Fruit fly (Drosophila melanogaster): ENCODE measurements around the gene CG14323.

Gene CG14323

DNA sequence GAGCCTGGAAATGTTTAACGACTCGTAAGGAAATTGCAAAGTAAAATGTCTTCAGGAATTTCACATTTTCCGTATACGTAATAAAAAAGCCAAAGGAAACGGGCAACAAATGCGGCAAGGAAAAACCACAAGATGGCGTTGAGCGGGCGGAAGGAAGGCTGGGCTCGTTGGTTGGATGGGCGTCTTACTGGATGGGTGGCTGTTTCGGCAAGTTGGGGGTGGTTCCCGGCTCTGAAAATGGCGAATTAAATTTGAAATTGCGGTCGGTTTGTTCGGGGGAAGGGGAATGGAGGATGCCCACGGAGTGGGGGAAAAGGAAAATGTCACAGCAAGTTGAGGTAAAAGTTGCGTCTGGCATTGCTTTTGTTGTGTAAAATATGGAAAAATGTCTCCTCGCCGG is 22.2 kb downstream of the CG14323 start:
- TF ChIP-seq Lpt (GFP tag; optimal IDR thresholded peaks at IDR 0.05) (no peak), Eip93F (GFP tag; optimal IDR thresholded peaks at IDR 0.05) (no peak), dsx (GFP tag; optimal IDR thresholded peaks at IDR 0.05; ENCODE audit: poor library complexity, severe bottlenecking) (no peak), achi (GFP tag; optimal IDR thresholded peaks at IDR 0.05) (no peak), lz (GFP tag; optimal IDR thresholded peaks at IDR 0.05) (no peak), CG7368 (GFP tag; optimal IDR thresholded peaks at IDR 0.05) (no peak), Hr39 (GFP tag; optimal IDR thresholded peaks at IDR 0.05) (no peak), CG6808 (GFP tag; optimal IDR thresholded peaks at IDR 0.05) (no peak)

- TF ChIP-seq Gug (GFP tag; IDR thresholded peaks at IDR 0.05) (no peak), CG6276 (GFP tag; optimal IDR thresholded peaks at IDR 0.05) (no peak), CG11294 (GFP tag; IDR thresholded peaks at IDR 0.05) (no peak), Eip75B (GFP tag; optimal IDR thresholded peaks at IDR 0.05) (no peak), pdm3 (GFP tag; optimal IDR thresholded peaks at IDR 0.05) (no peak), Hr38 (GFP tag; optimal IDR thresholded peaks at IDR 0.05) (no peak), CG34406 (GFP tag; optimal IDR thresholded peaks at IDR 0.05) (no peak), CG11762 (GFP tag; optimal IDR thresholded peaks at IDR 0.05; ENCODE audit: insufficient read depth) (no peak), ss (GFP tag; optimal IDR thresholded peaks at IDR 0.05) (no peak), eg (GFP tag; IDR thresholded peaks at IDR 0.05) (no peak), CG32006 (GFP tag; optimal IDR thresholded peaks at IDR 0.05) (no peak), Hr39 (GFP tag; optimal IDR thresholded peaks at IDR 0.05) (no peak)
These were observed 25.7 kb downstream of the CG14323 start, which contains the start of gene CG7606 for dm6 chr3R:17596236-17596635. CG7606 (plus strand) TSS chr3R:17596536.

dm6 chr3R:17595084-17595483 is 26.8 kb downstream of the CG14323 start, which contains the start of gene Sgs5:
Sgs5 (plus strand) TSS chr3R:17595362.
- TF ChIP-seq vri (GFP tag; optimal IDR thresholded peaks at IDR 0.05) (peak; percentile 21), lz (GFP tag; optimal IDR thresholded peaks at IDR 0.05) (no peak), svp (GFP tag) (no peak)

dm6 chr3R:17594086-17594485 is 27.8 kb downstream of the CG14323 start, which contains the start of gene Sgs5bis:
Sgs5bis (plus strand) TSS chr3R:17594386.
- TF ChIP-seq spab (GFP tag; optimal IDR thresholded peaks at IDR 0.05): no peak

DNA sequence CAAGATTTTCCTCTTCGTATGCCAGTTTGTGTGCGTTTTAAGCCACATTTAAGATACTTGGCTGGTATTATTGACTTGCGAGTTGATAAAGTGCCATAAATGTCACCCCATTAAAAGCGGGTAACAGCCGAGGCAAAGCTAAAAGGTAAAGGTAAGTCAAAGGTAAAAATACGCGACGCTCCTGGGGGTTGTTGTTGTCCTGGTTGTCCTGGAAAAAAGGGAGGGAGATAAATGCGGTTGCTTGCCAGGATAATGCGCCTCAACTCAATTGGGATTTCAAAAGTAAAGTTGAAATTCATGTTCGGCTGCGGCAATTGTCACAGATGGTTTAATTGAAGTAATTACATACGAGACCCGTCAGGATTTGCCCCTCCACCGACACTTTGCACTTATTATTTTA is 28.4 kb downstream of the CG14323 start:
- TF ChIP-seq CG9139 (GFP tag; optimal IDR thresholded peaks at IDR 0.05) (no peak), Hr38 (GFP tag; optimal IDR thresholded peaks at IDR 0.05) (no peak), cyc (GFP tag; optimal IDR thresholded peaks at IDR 0.05) (no peak), CG6792 (GFP tag; optimal IDR thresholded peaks at IDR 0.05) (no peak), Ets96B (tag; optimal IDR thresholded peaks at IDR 0.05) (no peak), spab (GFP tag; optimal IDR thresholded peaks at IDR 0.05) (no peak), CG6163 (GFP tag; IDR thresholded peaks at IDR 0.05) (no peak), net (GFP tag; optimal IDR thresholded peaks at IDR 0.05) (no peak), Lpt (GFP tag; optimal IDR thresholded peaks at IDR 0.05) (no peak), CG32006 (GFP tag; optimal IDR thresholded peaks at IDR 0.05) (no peak), dsx (GFP tag; optimal IDR thresholded peaks at IDR 0.05; ENCODE audit: poor library complexity, severe bottlenecking) (no peak), CG3919 (GFP tag; optimal IDR thresholded peaks at IDR 0.05) (no peak)

DNA sequence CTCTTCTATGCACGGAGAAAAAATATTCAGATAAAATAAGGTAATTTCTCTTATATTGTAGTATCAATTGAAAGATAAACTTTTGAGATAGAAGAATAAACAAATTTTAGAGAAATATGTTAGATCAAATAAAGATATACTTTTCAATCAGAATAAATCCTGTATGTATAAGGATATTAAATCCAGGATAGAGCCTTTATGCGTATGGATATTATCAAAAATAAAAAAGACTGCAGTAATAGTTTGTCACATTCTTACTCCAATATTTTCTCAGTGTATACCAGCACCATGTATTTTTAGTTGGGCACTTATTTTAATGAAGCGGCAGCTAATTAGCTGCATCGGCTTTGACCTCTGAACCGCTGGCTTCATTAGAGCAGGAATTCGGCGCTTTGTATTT is 30.1 kb downstream of the CG14323 start:
- TF ChIP-seq svp (GFP tag) (peak; percentile 60), CG11294 (GFP tag; IDR thresholded peaks at IDR 0.05) (no peak)

DNA sequence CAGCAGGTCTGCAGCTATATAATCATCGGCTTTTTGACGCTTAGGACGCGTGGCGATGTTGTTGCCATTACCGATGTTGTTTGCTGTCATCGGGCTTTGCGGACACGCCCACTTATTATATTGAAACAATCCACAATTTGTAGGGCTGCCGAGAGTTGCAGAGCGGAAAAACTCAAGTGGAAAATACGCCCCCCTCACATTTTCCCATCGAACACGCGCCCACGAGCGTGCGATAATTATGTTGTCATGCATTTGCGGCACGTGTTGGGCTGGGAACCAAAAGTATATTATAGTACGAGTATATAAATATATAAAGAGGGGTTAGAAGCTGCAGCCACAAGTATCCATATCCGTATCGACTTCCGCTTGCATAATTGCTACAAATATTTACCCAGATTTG is 33.1 kb downstream of the CG14323 start:
- TF ChIP-seq CG3919 (GFP tag; optimal IDR thresholded peaks at IDR 0.05) (no peak), Eip78C (GFP tag) (no peak), topi (GFP tag; optimal IDR thresholded peaks at IDR 0.05) (no peak), cyc (GFP tag; optimal IDR thresholded peaks at IDR 0.05) (no peak), Lpt (GFP tag; optimal IDR thresholded peaks at IDR 0.05) (no peak), Blimp-1 (GFP tag; optimal IDR thresholded peaks at IDR 0.05) (no peak), CG32006 (GFP tag; optimal IDR thresholded peaks at IDR 0.05) (no peak), net (GFP tag; optimal IDR thresholded peaks at IDR 0.05) (no peak), CG11902 (GFP tag; optimal IDR thresholded peaks at IDR 0.05) (no peak), Sox15 (GFP tag; optimal IDR thresholded peaks at IDR 0.05) (no peak), Ets96B (tag; optimal IDR thresholded peaks at IDR 0.05) (no peak), acj6 (GFP tag; optimal IDR thresholded peaks at IDR 0.05) (no peak), CG8632 (GFP tag; optimal IDR thresholded peaks at IDR 0.05) (no peak), CG11294 (GFP tag; IDR thresholded peaks at IDR 0.05) (no peak), salr (GFP tag; optimal IDR thresholded peaks at IDR 0.05) (no peak), Sox14 (GFP tag; optimal IDR thresholded peaks at IDR 0.05) (no peak), CG9139 (GFP tag; optimal IDR thresholded peaks at IDR 0.05) (no peak)

Measured in whole organism, prepupa.